Fruit fly (Drosophila melanogaster) whole organism, embryonic: ENCODE data around the gene Lerp.

ENCODE experiments used
- CG1603 ChIP-seq: fragments of 200-800 bp; sonication (Bioruptor generic); optimal IDR thresholded peaks from 2 replicates; lab custom pipeline; 2019; ENCODE audit warnings: missing biosample characterization, mild to moderate bottlenecking, missing genetic modification characterization, moderate library complexity
- CG4820 ChIP-seq: fragments of 200-800 bp; sonication (Bioruptor generic); optimal IDR thresholded peaks from 3 replicates; lab custom pipeline; 2016; ENCODE audit warnings: missing biosample characterization, missing genetic modification characterization
- CG4854 ChIP-seq: fragments of 200-800 bp; sonication (Bioruptor generic); optimal IDR thresholded peaks from 2 replicates; lab custom pipeline; 2016; ENCODE audit warnings: missing biosample characterization, missing genetic modification characterization, inconsistent platforms
- Dbx ChIP-seq: fragments of 200-800 bp; sonication (Bioruptor generic); IDR thresholded peaks from 3 replicates; pipeline ENCODE4 v1.3.6; 2022; ENCODE audit warnings: missing biosample characterization, missing genetic modification characterization
- insv ChIP-seq, 2 experiments: fragments of 200-800 bp; sonication (Bioruptor generic); optimal IDR thresholded peaks; 3 replicates each; lab custom pipeline; 2016 to 2018; ENCODE audit warnings: missing biosample characterization in 2 of 2, missing genetic modification characterization in 2 of 2
- tx ChIP-seq: fragments of 200-800 bp; sonication (Bioruptor generic); optimal IDR thresholded peaks from 2 replicates; lab custom pipeline; 2016; ENCODE audit warnings: missing biosample characterization, missing genetic modification characterization
- zen ChIP-seq: fragments of 200-800 bp; sonication (Bioruptor generic); optimal IDR thresholded peaks from 3 replicates; lab custom pipeline; 2018; ENCODE audit warnings: missing biosample characterization, mild to moderate bottlenecking, missing genetic modification characterization, moderate library complexity

- TF ChIP-seq insv (GFP tag; optimal IDR thresholded peaks at IDR 0.05; lab: Kevin White, UChicago) = no peak
- no peak for TF ChIP-seq tx (GFP tag; lab: Kevin White, UChicago)
- no peak for TF ChIP-seq CG4854 (GFP tag; lab: Kevin White, UChicago)
- no peak for TF ChIP-seq CG1603
- no peak for TF ChIP-seq Dbx (GFP tag; lab: Robert Waterston, UW)
- no peak for TF ChIP-seq CG4820 (GFP tag; lab: Kevin White, UChicago)
- TF ChIP-seq zen (tag; lab: Kevin White, UChicago) = no peak
Observed at dm6 chr3R:26896260-26896659, 33.3 kb upstream of the Lerp start.
